Fruit fly (Drosophila melanogaster) whole organism, prepupa: ENCODE data around the gene CSN8.

Source experiments
- Blimp-1 ChIP-seq: fragments of 200-800 bp; sonication (Bioruptor generic); optimal IDR thresholded peaks from 3 replicates; lab custom pipeline; 2017; ENCODE audit warnings: missing biosample characterization, missing genetic modification characterization, mild to moderate bottlenecking, moderate library complexity, missing genetic modification reagents
- CG10631 ChIP-seq: fragments of 200-800 bp; sonication (Bioruptor generic); optimal IDR thresholded peaks from 2 replicates; lab custom pipeline; 2016; ENCODE audit warnings: missing biosample characterization, missing genetic modification characterization
- CG10669 ChIP-seq: fragments of 200-800 bp; sonication (Bioruptor generic); optimal IDR thresholded peaks from 3 replicates; lab custom pipeline; 2018; ENCODE audit warnings: missing biosample characterization, mild to moderate bottlenecking, missing genetic modification characterization, moderate library complexity
- CG11762 ChIP-seq: fragments of 200-800 bp; sonication (Bioruptor generic); optimal IDR thresholded peaks from 3 replicates; lab custom pipeline; 2016; ENCODE audit warnings: missing biosample characterization, missing genetic modification characterization; ENCODE audit not compliant: insufficient read depth
- CG11902 ChIP-seq: fragments of 200-800 bp; sonication (Bioruptor generic); optimal IDR thresholded peaks from 3 replicates; lab custom pipeline; 2016; ENCODE audit warnings: missing biosample characterization, missing genetic modification characterization
- CG1621 ChIP-seq: fragments of 200-800 bp; sonication (Bioruptor generic); optimal IDR thresholded peaks from 3 replicates; lab custom pipeline; 2018; ENCODE audit warnings: missing biosample characterization, mild to moderate bottlenecking, missing genetic modification characterization
- CG3032 ChIP-seq: fragments of 200-800 bp; optimal IDR thresholded peaks from 2 replicates; lab custom pipeline; 2019; ENCODE audit warnings: missing biosample characterization, mild to moderate bottlenecking, missing genetic modification characterization, moderate library complexity
- CG31627 ChIP-seq: fragments of 200-800 bp; sonication (Bioruptor generic); optimal IDR thresholded peaks from 3 replicates; lab custom pipeline; 2016; ENCODE audit warnings: missing biosample characterization, missing genetic modification characterization
- CG32006 ChIP-seq: fragments of 200-800 bp; sonication (Bioruptor generic); optimal IDR thresholded peaks from 3 replicates; lab custom pipeline; 2017; ENCODE audit warnings: missing biosample characterization, mild to moderate bottlenecking, missing genetic modification characterization
- CG34406 ChIP-seq: fragments of 200-800 bp; sonication (Bioruptor generic); optimal IDR thresholded peaks from 3 replicates; lab custom pipeline; 2016; ENCODE audit warnings: missing biosample characterization, missing genetic modification characterization
- CG6163 ChIP-seq: fragments of 200-800 bp; sonication (Bioruptor generic); IDR thresholded peaks from 3 replicates; pipeline ENCODE4 v1.3.6; 2022; ENCODE audit warnings: missing biosample characterization, missing genetic modification characterization
- CG6276 ChIP-seq: fragments of 200-800 bp; sonication (Bioruptor generic); optimal IDR thresholded peaks from 2 replicates; lab custom pipeline; 2017; ENCODE audit warnings: missing biosample characterization, mild to moderate bottlenecking, missing genetic modification characterization
- CG6808 ChIP-seq: fragments of 200-800 bp; sonication (Bioruptor generic); optimal IDR thresholded peaks from 3 replicates; lab custom pipeline; 2017; ENCODE audit warnings: missing biosample characterization, missing genetic modification characterization, mild to moderate bottlenecking, moderate library complexity, missing genetic modification reagents
- CG6854 ChIP-seq: fragments of 200-800 bp; sonication (Bioruptor generic); optimal IDR thresholded peaks from 2 replicates; lab custom pipeline; 2017; ENCODE audit warnings: missing biosample characterization, mild to moderate bottlenecking, missing genetic modification characterization
- CG7368 ChIP-seq: fragments of 200-800 bp; sonication (Bioruptor generic); optimal IDR thresholded peaks from 3 replicates; lab custom pipeline; 2016; ENCODE audit warnings: missing biosample characterization, missing genetic modification characterization
- CG8119 ChIP-seq: fragments of 200-800 bp; sonication (Bioruptor generic); IDR thresholded peaks from 3 replicates; pipeline ENCODE4 v1.3.6; 2022; ENCODE audit warnings: missing biosample characterization, missing genetic modification characterization
- CG8632 ChIP-seq: fragments of 200-800 bp; sonication (Bioruptor generic); optimal IDR thresholded peaks from 3 replicates; lab custom pipeline; 2016; ENCODE audit warnings: missing biosample characterization, missing genetic modification characterization
- CG9139 ChIP-seq: fragments of 200-800 bp; sonication (Bioruptor generic); optimal IDR thresholded peaks from 3 replicates; lab custom pipeline; 2017; ENCODE audit warnings: missing biosample characterization, mild to moderate bottlenecking, missing genetic modification characterization
- Eip75B ChIP-seq: fragments of 200-800 bp; sonication (Bioruptor generic); optimal IDR thresholded peaks from 3 replicates; lab custom pipeline; 2016; ENCODE audit warnings: missing biosample characterization, missing genetic modification characterization
- Eip78C ChIP-seq: fragments of 200-800 bp; sonication (Bioruptor generic); peaks from one replicate; lab custom pipeline; 2016; ENCODE audit warnings: missing biosample characterization, missing genetic modification characterization
- Eip93F ChIP-seq: fragments of 200-800 bp; sonication (Bioruptor generic); optimal IDR thresholded peaks from 2 replicates; lab custom pipeline; 2016; ENCODE audit warnings: missing biosample characterization, mild to moderate bottlenecking, missing genetic modification characterization
- Ets21C ChIP-seq: fragments of 200-800 bp; sonication (Bioruptor generic); optimal IDR thresholded peaks from 3 replicates; lab custom pipeline; 2016; ENCODE audit warnings: missing biosample characterization, missing genetic modification characterization
- Ets96B ChIP-seq: fragments of 200-800 bp; optimal IDR thresholded peaks from 2 replicates; lab custom pipeline; 2019; ENCODE audit warnings: missing biosample characterization, mild to moderate bottlenecking, missing genetic modification characterization, moderate library complexity
- Gug ChIP-seq: fragments of 200-800 bp; sonication (Bioruptor generic); IDR thresholded peaks from 2 replicates; pipeline ENCODE4 v1.3.6; 2022; ENCODE audit warnings: missing biosample characterization, missing genetic modification characterization
- Hr4 ChIP-seq: fragments of 200-800 bp; sonication (Bioruptor generic); optimal IDR thresholded peaks from 3 replicates; lab custom pipeline; 2016; ENCODE audit warnings: missing biosample characterization, missing genetic modification characterization
- Lpt ChIP-seq: fragments of 200-800 bp; sonication (Bioruptor generic); optimal IDR thresholded peaks from 3 replicates; lab custom pipeline; 2016; ENCODE audit warnings: missing biosample characterization, missing genetic modification characterization
- OdsH ChIP-seq: fragments of 200-800 bp; sonication (Bioruptor generic); optimal IDR thresholded peaks from 3 replicates; lab custom pipeline; 2016; ENCODE audit warnings: missing biosample characterization, missing genetic modification characterization
- Smox ChIP-seq: fragments of 200-800 bp; sonication (Bioruptor generic); optimal IDR thresholded peaks from 3 replicates; lab custom pipeline; 2016; ENCODE audit warnings: missing biosample characterization, missing genetic modification characterization
- Sox102F ChIP-seq: fragments of 200-800 bp; sonication (Bioruptor generic); optimal IDR thresholded peaks from 2 replicates; lab custom pipeline; 2016; ENCODE audit warnings: missing biosample characterization, mild to moderate bottlenecking, missing genetic modification characterization
- Sox14 ChIP-seq: fragments of 200-800 bp; sonication (Bioruptor generic); optimal IDR thresholded peaks from 3 replicates; lab custom pipeline; 2016; ENCODE audit warnings: missing biosample characterization, missing genetic modification characterization
- Sox15 ChIP-seq: fragments of 200-800 bp; sonication (Bioruptor generic); optimal IDR thresholded peaks from 3 replicates; lab custom pipeline; 2016; ENCODE audit warnings: missing biosample characterization, missing genetic modification characterization
- cyc ChIP-seq: fragments of 200-800 bp; sonication (Bioruptor generic); optimal IDR thresholded peaks from 3 replicates; lab custom pipeline; 2016; ENCODE audit warnings: missing biosample characterization, missing genetic modification characterization
- dac ChIP-seq: fragments of 200-800 bp; sonication (Bioruptor generic); optimal IDR thresholded peaks from 2 replicates; lab custom pipeline; 2017; ENCODE audit warnings: missing biosample characterization, mild to moderate bottlenecking, missing genetic modification characterization
- dsx ChIP-seq: fragments of 200-800 bp; optimal IDR thresholded peaks from 3 replicates; lab custom pipeline; 2019; ENCODE audit warnings: missing biosample characterization, mild to moderate bottlenecking, missing genetic modification characterization, moderate library complexity; ENCODE audit not compliant: poor library complexity, severe bottlenecking
- eg ChIP-seq: fragments of 200-800 bp; sonication (Bioruptor generic); IDR thresholded peaks from 3 replicates; pipeline ENCODE4 v1.3.6; 2022; ENCODE audit warnings: missing biosample characterization, missing genetic modification characterization
- esn ChIP-seq: fragments of 200-800 bp; sonication (Bioruptor generic); optimal IDR thresholded peaks from 2 replicates; lab custom pipeline; 2016; ENCODE audit warnings: missing biosample characterization, mild to moderate bottlenecking, missing genetic modification characterization, moderate library complexity
- fd59A ChIP-seq: fragments of 200-800 bp; sonication (Bioruptor generic); optimal IDR thresholded peaks from 2 replicates; lab custom pipeline; 2017; ENCODE audit warnings: missing biosample characterization, mild to moderate bottlenecking, missing genetic modification characterization, missing genetic modification reagents
- fd85E ChIP-seq: fragments of 200-800 bp; sonication (Bioruptor generic); optimal IDR thresholded peaks from 3 replicates; lab custom pipeline; 2016; ENCODE audit warnings: missing biosample characterization, missing genetic modification characterization
- fkh ChIP-seq: fragments of 200-800 bp; sonication (Bioruptor generic); optimal IDR thresholded peaks from 3 replicates; lab custom pipeline; 2017; ENCODE audit warnings: missing biosample characterization, mild to moderate bottlenecking, missing genetic modification characterization, moderate library complexity
- pdm3 ChIP-seq: fragments of 200-800 bp; sonication (Bioruptor generic); optimal IDR thresholded peaks from 3 replicates; lab custom pipeline; 2016; ENCODE audit warnings: missing biosample characterization, missing genetic modification characterization
- salr ChIP-seq, 2 experiments: fragments of 200-800 bp; sonication (Bioruptor generic); optimal IDR thresholded peaks; 3 replicates each; lab custom pipeline; 2016 to 2018; ENCODE audit warnings: missing biosample characterization in 2 of 2, missing genetic modification characterization in 2 of 2, mild to moderate bottlenecking in 1 of 2
- spab ChIP-seq: fragments of 200-800 bp; sonication (Bioruptor generic); optimal IDR thresholded peaks from 2 replicates; lab custom pipeline; 2017; ENCODE audit warnings: missing biosample characterization, mild to moderate bottlenecking, missing genetic modification characterization, missing genetic modification reagents
- ss ChIP-seq, 2 experiments: fragments of 200-800 bp; sonication (Bioruptor generic); optimal IDR thresholded peaks; 2 replicates in 1 of 2; 3 replicates in 1 of 2; lab custom pipeline; 2017 to 2018; ENCODE audit warnings: mild to moderate bottlenecking in 2 of 2, missing biosample characterization in 2 of 2, missing genetic modification characterization in 2 of 2, moderate library complexity in 1 of 2
- svp ChIP-seq: fragments of 200-800 bp; sonication (Bioruptor generic); peaks from one replicate; lab custom pipeline; 2016; ENCODE audit warnings: missing biosample characterization, missing genetic modification characterization
- topi ChIP-seq: fragments of 200-800 bp; sonication (Bioruptor generic); optimal IDR thresholded peaks from 3 replicates; lab custom pipeline; 2016; ENCODE audit warnings: missing biosample characterization, missing genetic modification characterization
- vri ChIP-seq: fragments of 200-800 bp; sonication (Bioruptor generic); optimal IDR thresholded peaks from 3 replicates; lab custom pipeline; 2016; ENCODE audit warnings: missing biosample characterization, mild to moderate bottlenecking, missing genetic modification characterization

Gene CSN8

DNA sequence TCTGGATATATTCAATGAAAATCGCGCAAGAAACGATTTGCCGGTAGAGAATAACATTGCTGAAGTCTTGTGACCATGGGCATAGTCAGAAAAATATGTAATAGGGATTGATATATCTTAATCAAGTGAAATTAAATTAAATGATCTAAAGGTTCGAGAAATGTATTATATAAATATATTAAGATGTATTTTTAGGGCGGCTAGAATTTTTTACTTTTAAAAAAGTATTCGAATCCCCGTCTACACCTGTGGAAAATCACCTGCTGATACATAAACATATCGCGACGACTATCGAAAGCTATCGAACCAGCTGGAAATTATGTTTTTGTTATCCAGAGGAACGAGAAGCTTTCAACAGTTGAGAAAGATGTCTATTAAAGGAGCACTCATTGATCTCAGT is 12.1 kb downstream of the CSN8 start, which contains the start of the genes CG13390 and CG17294 (continued):
- TF ChIP-seq CG10669 (GFP tag; lab: Kevin White, UChicago) (peak; percentile 100), cyc (GFP tag; lab: Kevin White, UChicago) (peak; percentile 99), Eip78C (peak; percentile 100), CG11762 (GFP tag; lab: Kevin White, UChicago) (peak; percentile 99), Eip93F (GFP tag; lab: Kevin White, UChicago) (peak; percentile 99), OdsH (peak; percentile 99), CG6854 (GFP tag; lab: Kevin White, UChicago) (peak; percentile 99), spab (peak; percentile 99), Lpt (peak; percentile 99), CG32006 (peak; percentile 99), Eip75B (GFP tag; lab: Kevin White, UChicago) (peak; percentile 99), CG7368 (GFP tag; lab: Kevin White, UChicago) (peak; percentile 99), CG34406 (GFP tag; lab: Kevin White, UChicago) (peak; percentile 99), svp (peak; percentile 100), dac (GFP tag; lab: Kevin White, UChicago) (peak; percentile 97), CG10631 (GFP tag; lab: Kevin White, UChicago) (peak; percentile 100), CG11902 (GFP tag; lab: Kevin White, UChicago) (peak; percentile 99), CG9139 (peak; percentile 99), CG6163 (GFP tag; lab: Robert Waterston, UW) (peak; percentile 100), CG8632 (GFP tag; lab: Kevin White, UChicago) (peak; percentile 100), pdm3 (GFP tag; lab: Kevin White, UChicago) (peak; percentile 99), CG8119 (GFP tag; lab: Robert Waterston, UW) (peak; percentile 100)

DNA sequence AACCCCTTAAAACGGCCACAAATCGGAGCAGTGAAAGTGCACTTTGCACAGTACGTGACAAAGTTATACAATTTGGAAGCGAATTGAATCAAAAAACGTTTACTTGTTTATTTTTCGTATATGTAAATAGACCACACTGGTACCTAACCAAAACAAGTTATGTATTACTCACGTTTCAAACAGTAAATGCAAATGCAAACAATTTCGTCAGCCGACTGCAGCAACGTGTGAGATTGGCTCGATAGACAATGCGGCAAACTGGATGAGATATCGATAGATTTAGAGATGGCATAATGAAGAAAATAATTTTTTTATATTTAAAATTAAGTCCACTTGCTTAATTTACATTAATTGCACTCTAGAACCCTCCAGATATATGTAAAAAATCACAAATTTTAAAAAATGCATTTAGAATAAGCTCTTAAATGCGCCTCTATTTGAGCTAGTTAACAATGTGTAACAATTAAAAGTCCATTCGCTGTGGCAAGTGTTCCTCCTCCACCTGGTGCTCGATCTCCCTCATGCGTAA is 16.9 kb downstream of the CSN8 start, which contains the start of gene AlaRS:
TSS of gene AlaRS (minus strand) at position 257 of the 529 bp plus-strand sequence.
- TF ChIP-seq CG1621 (tag; lab: Kevin White, UChicago) (no peak), salr (GFP tag; optimal IDR thresholded peaks at IDR 0.05; lab: Kevin White, UChicago) (peak in 1 of 2 experiments; percentile 19), esn (GFP tag; lab: Kevin White, UChicago) (peak; percentile 63), vri (GFP tag; lab: Kevin White, UChicago) (peak; percentile 71), Sox15 (peak; percentile 12), CG3032 (tag; lab: Kevin White, UChicago) (peak; percentile 8), CG6808 (GFP tag; lab: Kevin White, UChicago) (peak; percentile 15), CG10669 (GFP tag; lab: Kevin White, UChicago) (no peak), CG6854 (GFP tag; lab: Kevin White, UChicago) (peak; percentile 5), ss (GFP tag; optimal IDR thresholded peaks at IDR 0.05; lab: Kevin White, UChicago) (peak in 1 of 2 experiments; percentile 11), eg (GFP tag; lab: Robert Waterston, UW) (0 out of 3 replicates have a peak, but pooled peaks have one; percentile 48), Ets21C (GFP tag; lab: Kevin White, UChicago) (no peak), CG11762 (GFP tag; lab: Kevin White, UChicago) (no peak), CG7368 (GFP tag; lab: Kevin White, UChicago) (no peak), topi (GFP tag; lab: Kevin White, UChicago) (peak; percentile 44), CG8119 (GFP tag; lab: Robert Waterston, UW) (peak; percentile 45; the same call in 1 of the 3 replicates), Lpt (no peak), fkh (peak; percentile 66), dsx (GFP tag; lab: Kevin White, UChicago) (peak; percentile 46), CG32006 (peak; percentile 14), pdm3 (GFP tag; lab: Kevin White, UChicago) (peak; percentile 42), CG6276 (GFP tag; lab: Kevin White, UChicago) (no peak), Sox14 (GFP tag; lab: Kevin White, UChicago) (peak; percentile 45), CG34406 (GFP tag; lab: Kevin White, UChicago) (peak; percentile 29), fd59A (GFP tag; lab: Kevin White, UChicago) (no peak), fd85E (GFP tag; lab: Kevin White, UChicago) (peak; percentile 9), cyc (GFP tag; lab: Kevin White, UChicago) (peak; percentile 29), CG6163 (GFP tag; lab: Robert Waterston, UW) (peak; percentile 37; the same call in 1 of the 3 replicates), Sox102F (GFP tag; lab: Kevin White, UChicago) (peak; percentile 52), Eip93F (GFP tag; lab: Kevin White, UChicago) (peak; percentile 9), CG11902 (GFP tag; lab: Kevin White, UChicago) (no peak), CG9139 (peak; percentile 6), Blimp-1 (GFP tag; lab: Kevin White, UChicago) (peak; percentile 64), Smox (GFP tag; lab: Kevin White, UChicago) (peak; percentile 64), CG31627 (GFP tag; lab: Kevin White, UChicago) (peak; percentile 19), Ets96B (peak; percentile 1), Gug (GFP tag; lab: Robert Waterston, UW) (no peak), svp (peak; percentile 69), Hr4 (GFP tag; lab: Kevin White, UChicago) (peak; percentile 48)
